Fruit fly (Drosophila melanogaster) whole organism, embryonic: Measurements from ENCODE around the gene pnr.
A peak's percentile ranks its signal among the peaks of the same experiment; 100 is the strongest.

Source experiments
- Atf3 ChIP-seq: fragments of 200-800 bp; sonication (Bioruptor generic); optimal IDR thresholded peaks from 3 replicates; lab custom pipeline; 2016; ENCODE audit warnings: missing biosample characterization, missing genetic modification characterization
- Bgb ChIP-seq: fragments of 200-800 bp; sonication (Bioruptor generic); IDR thresholded peaks from 2 replicates; pipeline ENCODE4 v1.3.6; 2022; ENCODE audit warnings: missing biosample characterization, missing genetic modification characterization; ENCODE audit not compliant: partially characterized antibody
- CG12391 ChIP-seq: fragments of 200-800 bp; sonication (Bioruptor generic); optimal IDR thresholded peaks from 3 replicates; lab custom pipeline; 2018; ENCODE audit warnings: missing biosample characterization, mild to moderate bottlenecking, missing genetic modification characterization, moderate library complexity
- CG1603 ChIP-seq: fragments of 200-800 bp; sonication (Bioruptor generic); optimal IDR thresholded peaks from 2 replicates; lab custom pipeline; 2019; ENCODE audit warnings: missing biosample characterization, mild to moderate bottlenecking, missing genetic modification characterization, moderate library complexity
- CG17359 ChIP-seq: fragments of 200-800 bp; sonication (Bioruptor generic); optimal IDR thresholded peaks from 3 replicates; lab custom pipeline; 2018; ENCODE audit warnings: missing biosample characterization, mild to moderate bottlenecking, missing genetic modification characterization, moderate library complexity
- CG2875 ChIP-seq: fragments of 200-800 bp; sonication (Bioruptor generic); optimal IDR thresholded peaks from 2 replicates; lab custom pipeline; 2017; ENCODE audit warnings: missing biosample characterization, mild to moderate bottlenecking, missing genetic modification characterization, missing genetic modification reagents
- CG2889 ChIP-seq: fragments of 200-800 bp; sonication (Bioruptor generic); IDR thresholded peaks from 3 replicates; pipeline ENCODE4 v1.3.6; 2022; ENCODE audit warnings: missing biosample characterization, missing genetic modification characterization
- CG3065 ChIP-seq: fragments of 200-800 bp; sonication (Bioruptor generic); optimal IDR thresholded peaks from 2 replicates; lab custom pipeline; 2016; ENCODE audit warnings: missing biosample characterization, missing genetic modification characterization
- CG4360 ChIP-seq: fragments of 200-800 bp; sonication (Bioruptor generic); IDR thresholded peaks from 2 replicates; pipeline ENCODE4 v1.3.6; 2022; ENCODE audit warnings: missing biosample characterization, missing genetic modification characterization
- CG6791 ChIP-seq: fragments of 200-800 bp; sonication (Bioruptor generic); IDR thresholded peaks from 3 replicates; pipeline ENCODE4 v1.3.6; 2022; ENCODE audit warnings: missing biosample characterization, missing genetic modification characterization; ENCODE audit not compliant: partially characterized antibody
- CG6813 ChIP-seq: fragments of 200-800 bp; sonication (Bioruptor generic); optimal IDR thresholded peaks from 2 replicates; lab custom pipeline; 2017; ENCODE audit warnings: missing biosample characterization, missing genetic modification characterization, mild to moderate bottlenecking, moderate library complexity, missing genetic modification reagents
- Camta ChIP-seq: fragments of 200-800 bp; sonication (Bioruptor generic); optimal IDR thresholded peaks from 2 replicates; lab custom pipeline; 2016; ENCODE audit warnings: missing biosample characterization, missing genetic modification characterization
- CkIIα-i1 ChIP-seq: fragments of 200-800 bp; sonication (Bioruptor generic); IDR thresholded peaks from 2 replicates; pipeline ENCODE4 v1.3.6; 2022; ENCODE audit warnings: missing biosample characterization, missing genetic modification characterization
- CrebB ChIP-seq: fragments of 200-800 bp; sonication (Bioruptor generic); optimal IDR thresholded peaks from 3 replicates; lab custom pipeline; 2018; ENCODE audit warnings: missing biosample characterization, mild to moderate bottlenecking, missing genetic modification characterization
- Dad ChIP-seq: fragments of 200-800 bp; sonication (Bioruptor generic); optimal IDR thresholded peaks from 3 replicates; lab custom pipeline; 2016; ENCODE audit warnings: missing biosample characterization, missing genetic modification characterization
- Deaf1 ChIP-seq: fragments of 200-800 bp; optimal IDR thresholded peaks from 3 replicates; lab custom pipeline; 2019; ENCODE audit warnings: missing biosample characterization, mild to moderate bottlenecking, missing genetic modification characterization, moderate library complexity
- Dref ChIP-seq: fragments of 200-800 bp; sonication (Bioruptor generic); IDR thresholded peaks from 2 replicates; pipeline ENCODE4 v1.3.6; 2022; ENCODE audit warnings: missing biosample characterization, missing genetic modification characterization
- Ets97D ChIP-seq: fragments of 200-800 bp; sonication (Bioruptor generic); optimal IDR thresholded peaks from 3 replicates; lab custom pipeline; 2016; ENCODE audit warnings: missing biosample characterization, missing genetic modification characterization
- Fer2 ChIP-seq: fragments of 200-800 bp; sonication (Bioruptor generic); optimal IDR thresholded peaks from 2 replicates; lab custom pipeline; 2018; ENCODE audit warnings: missing biosample characterization, mild to moderate bottlenecking, missing genetic modification characterization, moderate library complexity
- Hand ChIP-seq: fragments of 200-800 bp; sonication (Bioruptor generic); optimal IDR thresholded peaks from 2 replicates; lab custom pipeline; 2017; ENCODE audit warnings: mild to moderate bottlenecking, missing biosample characterization, missing genetic modification reagents, missing genetic modification characterization
- HmgZ ChIP-seq: fragments of 200-800 bp; sonication (Bioruptor generic); optimal IDR thresholded peaks from 2 replicates; lab custom pipeline; 2018; ENCODE audit warnings: missing biosample characterization, mild to moderate bottlenecking, missing genetic modification characterization
- Hr51 ChIP-seq, 2 experiments: fragments of 200-800 bp; sonication (Bioruptor generic); optimal IDR thresholded peaks; 2 replicates in 1 of 2; 3 replicates in 1 of 2; lab custom pipeline; 2016 to 2018; ENCODE audit warnings: missing biosample characterization in 2 of 2, missing genetic modification characterization in 2 of 2, mild to moderate bottlenecking in 1 of 2, moderate library complexity in 1 of 2
- Kr ChIP-seq: fragments of 200-800 bp; sonication (Bioruptor generic); optimal IDR thresholded peaks from 2 replicates; lab custom pipeline; 2017; ENCODE audit warnings: missing biosample characterization, mild to moderate bottlenecking, missing genetic modification characterization
- Myb ChIP-seq: fragments of 200-800 bp; sonication (Bioruptor generic); optimal IDR thresholded peaks from 2 replicates; lab custom pipeline; 2016; ENCODE audit warnings: missing biosample characterization, missing genetic modification characterization
- Optix ChIP-seq: fragments of 200-800 bp; sonication (Bioruptor generic); IDR thresholded peaks from 3 replicates; pipeline ENCODE4 v1.3.6; 2022; ENCODE audit warnings: missing biosample characterization, missing genetic modification characterization
- ap ChIP-seq: fragments of 200-800 bp; sonication (Bioruptor generic); IDR thresholded peaks from 2 replicates; pipeline ENCODE4 v1.3.6; 2022; ENCODE audit warnings: missing biosample characterization, missing genetic modification characterization
- ase ChIP-seq: fragments of 200-800 bp; sonication (Bioruptor generic); IDR thresholded peaks from 3 replicates; pipeline ENCODE4 v1.3.6; 2022; ENCODE audit warnings: missing biosample characterization, missing genetic modification characterization
- bbx ChIP-seq: fragments of 200-800 bp; sonication (Bioruptor generic); IDR thresholded peaks from 2 replicates; pipeline ENCODE4 v1.3.6; 2022; ENCODE audit warnings: missing biosample characterization, missing genetic modification characterization; ENCODE audit not compliant: partially characterized antibody
- bsh ChIP-seq, 2 experiments: fragments of 200-800 bp; sonication (Bioruptor generic); optimal IDR thresholded peaks; 2 replicates each; lab custom pipeline; 2017 to 2018; ENCODE audit warnings: mild to moderate bottlenecking in 2 of 2, missing biosample characterization in 2 of 2, missing genetic modification characterization in 2 of 2, moderate library complexity in 1 of 2
- chm ChIP-seq: fragments of 200-800 bp; sonication (Bioruptor generic); IDR thresholded peaks from 2 replicates; pipeline ENCODE4 v1.3.6; 2022; ENCODE audit warnings: missing biosample characterization, missing genetic modification characterization
- cwo ChIP-seq: fragments of 200-800 bp; sonication (Bioruptor generic); optimal IDR thresholded peaks from 3 replicates; lab custom pipeline; 2017; ENCODE audit warnings: missing biosample characterization, missing genetic modification characterization, mild to moderate bottlenecking, moderate library complexity, missing genetic modification reagents
- fd96Cb ChIP-seq: fragments of 200-800 bp; sonication (Bioruptor generic); optimal IDR thresholded peaks from 2 replicates; lab custom pipeline; 2018; ENCODE audit warnings: missing biosample characterization, mild to moderate bottlenecking, missing genetic modification characterization, moderate library complexity
- grau ChIP-seq: fragments of 200-800 bp; optimal IDR thresholded peaks from 3 replicates; lab custom pipeline; 2019; ENCODE audit warnings: missing biosample characterization, mild to moderate bottlenecking, missing genetic modification characterization, moderate library complexity
- gsb ChIP-seq: fragments of 200-800 bp; sonication (Bioruptor generic); IDR thresholded peaks from 2 replicates; pipeline ENCODE4 v1.3.6; 2022; ENCODE audit warnings: missing biosample characterization, missing genetic modification characterization
- gsb-n ChIP-seq: fragments of 200-800 bp; sonication (Bioruptor generic); optimal IDR thresholded peaks from 3 replicates; lab custom pipeline; 2018; ENCODE audit warnings: missing biosample characterization, mild to moderate bottlenecking, missing genetic modification characterization
- jing ChIP-seq: fragments of 200-800 bp; sonication (Bioruptor generic); optimal IDR thresholded peaks from 2 replicates; lab custom pipeline; 2018; ENCODE audit warnings: missing biosample characterization, mild to moderate bottlenecking, missing genetic modification characterization
- jumu ChIP-seq: fragments of 200-800 bp; sonication (Bioruptor generic); optimal IDR thresholded peaks from 3 replicates; lab custom pipeline; 2016; ENCODE audit warnings: missing biosample characterization, missing genetic modification characterization
- nerfin-1 ChIP-seq: fragments of 200-800 bp; sonication (Bioruptor generic); optimal IDR thresholded peaks from 3 replicates; lab custom pipeline; 2019; ENCODE audit warnings: missing biosample characterization, mild to moderate bottlenecking, missing genetic modification characterization, moderate library complexity
- nmo ChIP-seq: fragments of 200-800 bp; sonication (Bioruptor generic); optimal IDR thresholded peaks from 2 replicates; lab custom pipeline; 2018; ENCODE audit warnings: missing biosample characterization, mild to moderate bottlenecking, missing genetic modification characterization, moderate library complexity
- oc ChIP-seq: fragments of 200-800 bp; sonication (Bioruptor generic); optimal IDR thresholded peaks from 2 replicates; lab custom pipeline; 2018; ENCODE audit warnings: missing biosample characterization, mild to moderate bottlenecking, missing genetic modification characterization, moderate library complexity
- pros ChIP-seq: fragments of 200-800 bp; sonication (Bioruptor generic); optimal IDR thresholded peaks from 3 replicates; lab custom pipeline; 2019; ENCODE audit warnings: missing biosample characterization, mild to moderate bottlenecking, missing genetic modification characterization, moderate library complexity
- repo ChIP-seq: fragments of 200-800 bp; sonication (Bioruptor generic); optimal IDR thresholded peaks from 2 replicates; lab custom pipeline; 2016; ENCODE audit warnings: missing biosample characterization, missing genetic modification characterization
- schlank ChIP-seq: fragments of 200-800 bp; sonication (Bioruptor generic); optimal IDR thresholded peaks from 2 replicates; lab custom pipeline; 2018; ENCODE audit warnings: missing biosample characterization, mild to moderate bottlenecking, missing genetic modification characterization
- scrt ChIP-seq: fragments of 200-800 bp; sonication (Bioruptor generic); optimal IDR thresholded peaks from 2 replicates; lab custom pipeline; 2018; ENCODE audit warnings: missing biosample characterization, mild to moderate bottlenecking, missing genetic modification characterization, moderate library complexity
- sim ChIP-seq: fragments of 200-800 bp; sonication (Bioruptor generic); IDR thresholded peaks from 2 replicates; pipeline ENCODE4 v1.3.6; 2022; ENCODE audit warnings: missing biosample characterization, missing genetic modification characterization
- slbo ChIP-seq: fragments of 200-800 bp; sonication (Bioruptor generic); IDR thresholded peaks from 2 replicates; pipeline ENCODE4 v1.3.6; 2022; ENCODE audit warnings: missing biosample characterization, missing genetic modification characterization
- zf30C ChIP-seq: fragments of 200-800 bp; sonication (Bioruptor generic); optimal IDR thresholded peaks from 3 replicates; lab custom pipeline; 2018; ENCODE audit warnings: missing biosample characterization, mild to moderate bottlenecking, missing genetic modification characterization

Gene pnr

DNA sequence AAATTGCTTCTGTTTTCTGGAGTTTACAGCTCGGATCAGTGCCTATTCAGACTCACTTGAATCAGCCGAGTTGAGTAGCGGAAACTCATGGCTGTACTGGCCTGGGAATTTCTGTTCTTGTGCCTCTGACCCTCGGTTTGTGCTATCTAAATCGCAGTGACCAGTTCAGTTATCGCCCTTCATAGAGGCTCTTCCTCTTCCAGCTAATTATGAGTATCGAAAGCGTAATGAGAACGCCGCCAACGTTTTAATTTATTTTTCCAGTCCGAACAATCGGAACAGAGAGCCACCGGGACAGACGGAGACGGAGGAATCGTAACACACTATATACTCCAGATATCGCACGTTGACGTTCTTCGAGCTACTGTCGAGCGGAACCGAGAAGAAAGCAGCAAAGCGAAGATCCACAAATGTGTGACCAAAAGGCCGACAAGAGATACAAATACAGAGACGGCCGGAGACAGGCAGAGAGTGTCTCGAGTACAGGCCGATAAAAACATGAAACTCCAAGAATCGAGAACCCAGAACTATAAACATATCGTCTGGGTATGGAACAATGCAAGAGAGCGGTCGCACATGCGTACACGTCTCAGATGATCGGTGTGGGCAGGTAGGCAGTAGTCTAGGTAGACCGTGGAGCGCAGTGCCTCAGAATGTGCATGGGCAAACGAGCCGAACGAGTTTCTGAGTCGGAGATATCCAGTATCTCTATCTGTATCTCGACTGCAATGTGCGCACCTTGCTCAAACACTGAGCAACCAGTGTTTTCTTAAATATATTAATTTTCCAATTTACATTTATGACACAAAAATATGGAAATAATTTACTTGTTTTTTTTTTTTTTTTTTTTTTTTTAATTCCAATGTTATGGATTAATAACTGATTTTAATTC, 46.1 kb downstream of the pnr start (continued):
- TF ChIP-seq Hr51 (GFP tag; optimal IDR thresholded peaks at IDR 0.05; lab: Kevin White, UChicago) (peak; percentile 31 to 71), CG17359 (tag; lab: Kevin White, UChicago) (peak; percentile 47), Atf3 (GFP tag; lab: Kevin White, UChicago) (peak; percentile 11), CG2875 (GFP tag; lab: Kevin White, UChicago) (peak; percentile 52), nerfin-1 (no peak), Bgb (GFP tag; lab: Robert Waterston, UW) (no peak), jing (GFP tag; lab: Kevin White, UChicago) (no peak), pros (peak; percentile 85), CG3065 (no peak), zf30C (GFP tag; lab: Kevin White, UChicago) (no peak), CG6813 (peak; percentile 27), Optix (GFP tag; lab: Robert Waterston, UW) (peak; percentile 43; the same call in 1 of the 3 replicates), Dad (GFP tag; lab: Kevin White, UChicago) (no peak), slbo (GFP tag; lab: Robert Waterston, UW) (peak; percentile 39), scrt (GFP tag; lab: Kevin White, UChicago) (no peak), oc (tag; lab: Kevin White, UChicago) (peak; percentile 54), Deaf1 (peak; percentile 39), Hand (GFP tag; lab: Kevin White, UChicago) (no peak), CG12391 (tag; lab: Kevin White, UChicago) (peak; percentile 78), gsb-n (tag; lab: Kevin White, UChicago) (peak; percentile 77), Fer2 (no peak), Camta (GFP tag; lab: Kevin White, UChicago) (peak; percentile 51), cwo (GFP tag; lab: Kevin White, UChicago) (peak; percentile 10), sim (GFP tag; lab: Robert Waterston, UW) (peak; percentile 66; the same call in 1 of the 2 replicates), Dref (GFP tag; lab: Robert Waterston, UW) (no peak), CG2889 (peak; percentile 82), gsb (GFP tag; lab: Robert Waterston, UW) (no peak), CkIIα-i1 (no peak), Kr (GFP tag; lab: Kevin White, UChicago) (no peak), bsh (GFP tag; optimal IDR thresholded peaks at IDR 0.05; lab: Kevin White, UChicago) (peak; percentile 52 to 85), jumu (GFP tag; lab: Kevin White, UChicago) (no peak), fd96Cb (tag; lab: Kevin White, UChicago) (peak; percentile 53), HmgZ (tag; lab: Kevin White, UChicago) (no peak), grau (tag; lab: Kevin White, UChicago) (peak; percentile 75), Myb (no peak), bbx (no peak; the same call in 1 of the 2 replicates), schlank (tag; lab: Kevin White, UChicago) (no peak), CG6791 (GFP tag; lab: Robert Waterston, UW) (peak; percentile 44; the same call in 1 of the 3 replicates), repo (GFP tag; lab: Kevin White, UChicago) (no peak), Ets97D (GFP tag; lab: Kevin White, UChicago) (no peak), ase (GFP tag; lab: Robert Waterston, UW) (peak; percentile 52; the same call in 2 of the 3 replicates), CrebB (no peak), CG4360 (peak; percentile 39; the same call in 1 of the 2 replicates), chm (GFP tag; lab: Robert Waterston, UW) (peak; percentile 72), ap (GFP tag; lab: Robert Waterston, UW) (peak; percentile 69), nmo (GFP tag; lab: Kevin White, UChicago) (peak; percentile 64), CG1603 (tag; lab: Kevin White, UChicago) (no peak)
